Fruit fly (Drosophila melanogaster) Kc167 (cell line): ENCODE measurements around the gene Usp47.

Experiments used
- Myc ChIP-seq: fragments of >200 bp; optimal IDR thresholded peaks from 2 replicates; lab custom pipeline; 2017; ENCODE audit warnings: missing external identifiers
- Sin3A ChIP-seq: fragments of >200 bp; optimal IDR thresholded peaks from 2 replicates; lab custom pipeline; 2018; ENCODE audit warnings: missing external identifiers
- h ChIP-seq: fragments of >200 bp; optimal IDR thresholded peaks from 3 replicates; lab custom pipeline; 2018; ENCODE audit warnings: missing external identifiers
- psq ChIP-seq: fragments of >200 bp; optimal IDR thresholded peaks from 2 replicates; lab custom pipeline; 2017; ENCODE audit warnings: missing external identifiers
- ttk ChIP-seq: sonication (Bioruptor generic); optimal IDR thresholded peaks from 2 replicates; lab custom pipeline; 2017; ENCODE audit warnings: missing external identifiers

dm6 chr3L:5752903-5753604 is at the start of gene Usp47:
- TF ChIP-seq Sin3A (lab: Kevin White, UChicago): no peak
- no peak for TF ChIP-seq h (lab: Kevin White, UChicago)
- no peak for TF ChIP-seq psq (lab: Kevin White, UChicago)
- TF ChIP-seq ttk (lab: Kevin White, UChicago): no peak
- no peak for TF ChIP-seq Myc (lab: Kevin White, UChicago)
